Worm (Caenorhabditis elegans) whole organism, early embryonic: ENCODE data around the gene bicd-1.
"Not testable (repeated sequence)": the region's sequence is repeated elsewhere in the genome, so short reads cannot be mapped to it uniquely, and the experiment has no call there.

Experiments
- B0310.2 ChIP-seq: sonication (generic microtip); optimal IDR thresholded peaks from 2 replicates; lab custom pipeline; 2016; ENCODE audit warnings: mild to moderate bottlenecking, missing genetic modification characterization, missing compliant biosample characterization
- ceh-36 ChIP-seq: sonication (generic microtip); optimal IDR thresholded peaks from 2 replicates; lab custom pipeline; 2016; ENCODE audit warnings: missing genetic modification characterization, inconsistent platforms, missing compliant biosample characterization
- pes-1 ChIP-seq: fragments of 200-800 bp; sonication (Bioruptor generic); IDR thresholded peaks from 2 replicates; pipeline ENCODE4 v1.3.6; 2022; ENCODE audit warnings: missing genetic modification reagents, missing genetic modification characterization, missing compliant biosample characterization
- scrt-1 ChIP-seq: fragments of 200-800 bp; sonication (Bioruptor generic); IDR thresholded peaks from 2 replicates; pipeline ENCODE4 v1.3.6; 2022; ENCODE audit warnings: missing genetic modification characterization, missing compliant biosample characterization
- tra-4 ChIP-seq: sonication (generic microtip); optimal IDR thresholded peaks from 2 replicates; lab custom pipeline; 2017; ENCODE audit warnings: missing genetic modification characterization, missing compliant biosample characterization

DNA sequence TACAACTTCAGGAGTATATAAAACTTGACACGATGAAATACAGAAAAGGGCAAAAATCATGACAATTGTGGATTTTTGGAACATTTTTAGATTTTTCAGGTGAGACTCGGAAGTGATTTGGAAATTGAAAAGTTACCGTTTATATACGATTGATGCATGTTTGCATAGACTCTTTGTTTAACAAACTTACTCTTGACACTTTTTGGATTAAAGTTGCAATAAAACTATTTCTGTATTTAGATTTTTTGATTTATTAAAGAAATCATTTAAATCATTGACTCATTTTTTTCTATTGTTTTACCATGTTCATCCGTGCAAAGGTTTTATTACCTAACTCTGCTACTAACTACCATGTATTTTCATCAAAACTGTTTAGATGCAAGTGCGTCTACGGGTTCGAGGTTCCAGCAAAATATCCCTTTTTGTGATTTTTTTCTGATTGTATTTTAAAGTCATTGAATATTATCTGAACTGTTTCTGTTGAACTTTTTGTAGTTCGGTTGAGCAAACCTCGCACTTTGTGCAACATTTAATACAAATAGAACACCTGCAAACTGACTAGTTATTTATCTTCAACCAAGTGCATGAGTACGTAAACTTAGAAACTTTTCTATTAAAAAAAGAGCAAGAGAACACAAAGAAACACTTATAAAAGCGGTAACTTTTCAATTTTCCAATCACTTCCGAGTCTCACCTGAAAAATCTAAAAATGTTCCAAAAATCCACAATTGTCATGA, 19.0 kb upstream of the bicd-1 start, which contains the start of the genes nspb-1 and nspb-2:
- not testable (repeated sequence) for TF ChIP-seq ceh-36 (tag; lab: Kevin White, UChicago); pes-1 (GFP tag; lab: Robert Waterston, UW); B0310.2 (tag; lab: Kevin White, UChicago); tra-4 (tag; lab: Kevin White, UChicago); scrt-1 (GFP tag; lab: Robert Waterston, UW)
